Fruit fly (Drosophila melanogaster): ENCODE results near the gene wg.

- TF ChIP-seq CG8478 (optimal IDR thresholded peaks at IDR 0.05) (no peak), CTCF (optimal IDR thresholded peaks at IDR 0.05) (no peak)
Observed at dm6 chr2L:7291968-7292367, 15.0 kb upstream of the wg start.
